Worm (Caenorhabditis elegans) whole organism, late embryonic: ENCODE results near the gene W01D2.6.

Source experiments
- C08G9.2 ChIP-seq: sonication (generic microtip); optimal IDR thresholded peaks from 2 replicates; lab custom pipeline; 2016; ENCODE audit warnings: mild to moderate bottlenecking, missing genetic modification characterization, moderate library complexity, missing compliant biosample characterization
- K02D7.2 ChIP-seq: sonication (generic microtip); optimal IDR thresholded peaks from 2 replicates; lab custom pipeline; 2017; ENCODE audit warnings: mild to moderate bottlenecking, missing genetic modification characterization, missing compliant biosample characterization
- K09A11.1 ChIP-seq: sonication (generic microtip); optimal IDR thresholded peaks from 2 replicates; lab custom pipeline; 2017; ENCODE audit warnings: antibody characterized with exemption, mild to moderate bottlenecking, missing genetic modification characterization, missing compliant biosample characterization; ENCODE audit not compliant: insufficient read depth
- Y22D7AL.16 ChIP-seq: sonication (generic microtip); optimal IDR thresholded peaks from 2 replicates; lab custom pipeline; 2016; ENCODE audit warnings: missing genetic modification characterization, missing compliant biosample characterization
- ama-1 ChIP-seq: fragments of 150-350 bp; optimal IDR thresholded peaks from 2 replicates; lab custom pipeline; 2014
- ceh-14 ChIP-seq: sonication (generic microtip); optimal IDR thresholded peaks from 2 replicates; lab custom pipeline; 2016; ENCODE audit warnings: missing genotype, missing genetic modification characterization, missing compliant biosample characterization
- ceh-2 ChIP-seq: sonication (generic microtip); optimal IDR thresholded peaks from 2 replicates; lab custom pipeline; 2016; ENCODE audit warnings: missing genotype, missing genetic modification characterization, missing compliant biosample characterization
- ceh-22 ChIP-seq: sonication (generic microtip); optimal IDR thresholded peaks from 2 replicates; lab custom pipeline; 2017; ENCODE audit warnings: missing biosample characterization, missing genetic modification characterization
- ceh-45 ChIP-seq: fragments of 200-800 bp; sonication (Bioruptor generic); IDR thresholded peaks from 2 replicates; pipeline ENCODE4 v1.3.6; 2022; ENCODE audit warnings: missing genetic modification reagents, missing genetic modification characterization, missing compliant biosample characterization
- ceh-9 ChIP-seq: sonication (generic microtip); optimal IDR thresholded peaks from 2 replicates; lab custom pipeline; 2016; ENCODE audit warnings: mild to moderate bottlenecking, missing genetic modification characterization, inconsistent platforms, missing compliant biosample characterization
- dmd-4 ChIP-seq: sonication (generic microtip); optimal IDR thresholded peaks from 2 replicates; lab custom pipeline; 2016; ENCODE audit warnings: borderline replicate concordance, missing genetic modification characterization, missing compliant biosample characterization
- elt-2 ChIP-seq: sonication (generic microtip); optimal IDR thresholded peaks from 2 replicates; lab custom pipeline; 2016; ENCODE audit warnings: missing genetic modification reagents, missing genetic modification characterization, missing compliant biosample characterization
- elt-4 ChIP-seq: sonication (generic microtip); optimal IDR thresholded peaks from 2 replicates; lab custom pipeline; 2016; ENCODE audit warnings: missing genetic modification characterization, missing compliant biosample characterization
- ets-4 ChIP-seq: sonication (generic microtip); optimal IDR thresholded peaks from 2 replicates; lab custom pipeline; 2016; ENCODE audit warnings: missing genetic modification characterization, missing compliant biosample characterization
- eyg-1 ChIP-seq: sonication (generic microtip); optimal IDR thresholded peaks from 2 replicates; lab custom pipeline; 2016; ENCODE audit warnings: missing genotype, missing genetic modification characterization, missing compliant biosample characterization
- fkh-10 ChIP-seq: fragments of 150-350 bp; optimal IDR thresholded peaks from 2 replicates; lab custom pipeline; 2014; ENCODE audit warnings: missing biosample characterization, missing genetic modification reagents, missing genetic modification characterization
- gmeb-2 ChIP-seq: sonication (generic microtip); optimal IDR thresholded peaks from 2 replicates; lab custom pipeline; 2016; ENCODE audit warnings: missing genetic modification characterization, inconsistent platforms, missing compliant biosample characterization
- hlh-30 ChIP-seq: sonication (generic microtip); optimal IDR thresholded peaks from 2 replicates; lab custom pipeline; 2017; ENCODE audit warnings: antibody characterized with exemption, missing genetic modification characterization, missing compliant biosample characterization; ENCODE audit not compliant: insufficient read depth
- hlh-6 ChIP-seq: sonication (generic microtip); optimal IDR thresholded peaks from 2 replicates; lab custom pipeline; 2016; ENCODE audit warnings: missing genotype, missing genetic modification characterization, missing compliant biosample characterization
- hlh-8 ChIP-seq: sonication (generic microtip); optimal IDR thresholded peaks from 2 replicates; lab custom pipeline; 2016; ENCODE audit warnings: missing genotype, missing genetic modification characterization, missing compliant biosample characterization
- lim-6 ChIP-seq: sonication (generic microtip); optimal IDR thresholded peaks from 2 replicates; lab custom pipeline; 2016; ENCODE audit warnings: missing genetic modification characterization, missing compliant biosample characterization
- lin-11 ChIP-seq: fragments of 200-800 bp; sonication (Bioruptor generic); optimal IDR thresholded peaks from 2 replicates; lab custom pipeline; 2018; ENCODE audit warnings: mild to moderate bottlenecking, missing genetic modification characterization, missing compliant biosample characterization
- madf-2 ChIP-seq: sonication (generic microtip); optimal IDR thresholded peaks from 2 replicates; lab custom pipeline; 2017; ENCODE audit warnings: missing genetic modification characterization, missing compliant biosample characterization
- nfya-1 ChIP-seq: sonication (generic microtip); optimal IDR thresholded peaks from 2 replicates; lab custom pipeline; 2017; ENCODE audit warnings: missing genetic modification characterization, mild to moderate bottlenecking, missing compliant biosample characterization, antibody characterized with exemption, moderate library complexity
- nhr-11 ChIP-seq: fragments of 150-350 bp; optimal IDR thresholded peaks from 2 replicates; lab custom pipeline; 2014; ENCODE audit warnings: missing biosample characterization, missing genetic modification characterization
- npax-4 ChIP-seq: sonication (generic microtip); optimal IDR thresholded peaks from 2 replicates; lab custom pipeline; 2016; ENCODE audit warnings: missing genetic modification characterization, missing compliant biosample characterization
- pag-3 ChIP-seq: sonication (generic microtip); optimal IDR thresholded peaks from 2 replicates; lab custom pipeline; 2016; ENCODE audit warnings: missing compliant biosample characterization, missing genetic modification characterization, borderline replicate concordance
- pat-9 ChIP-seq: fragments of 200-800 bp; sonication (Bioruptor generic); optimal IDR thresholded peaks from 2 replicates; lab custom pipeline; 2018; ENCODE audit warnings: mild to moderate bottlenecking, missing genetic modification characterization, moderate library complexity, missing compliant biosample characterization
- pax-1 ChIP-seq: fragments of 150-350 bp; optimal IDR thresholded peaks from 2 replicates; lab custom pipeline; 2014; ENCODE audit warnings: missing biosample characterization, missing genetic modification characterization
- pha-2 ChIP-seq: sonication (generic microtip); optimal IDR thresholded peaks from 2 replicates; lab custom pipeline; 2017; ENCODE audit warnings: mild to moderate bottlenecking, missing genetic modification characterization, missing compliant biosample characterization
- pha-4 ChIP-seq: fragments of 150-350 bp; optimal IDR thresholded peaks from 2 replicates; lab custom pipeline; 2018; ENCODE audit warnings: missing biosample characterization, missing genetic modification reagents, missing genetic modification characterization
- pqm-1 ChIP-seq: sonication (generic microtip); optimal IDR thresholded peaks from 2 replicates; lab custom pipeline; 2016; ENCODE audit warnings: missing genetic modification characterization, missing compliant biosample characterization
- pros-1 ChIP-seq: fragments of 150-350 bp; optimal IDR thresholded peaks from 2 replicates; lab custom pipeline; 2014; ENCODE audit warnings: missing biosample characterization, missing genetic modification reagents, missing genetic modification characterization
- ref-2 ChIP-seq: sonication (generic microtip); optimal IDR thresholded peaks from 2 replicates; lab custom pipeline; 2016; ENCODE audit warnings: missing genetic modification characterization, missing compliant biosample characterization
- sdc-2 ChIP-seq: sonication (generic microtip); optimal IDR thresholded peaks from 2 replicates; lab custom pipeline; 2016; ENCODE audit warnings: missing genotype, missing genetic modification characterization, missing compliant biosample characterization
- syd-9 ChIP-seq: sonication (generic microtip); optimal IDR thresholded peaks from 2 replicates; lab custom pipeline; 2016; ENCODE audit warnings: mild to moderate bottlenecking, missing genetic modification characterization, moderate library complexity, missing compliant biosample characterization
- tbx-7 ChIP-seq: sonication (generic microtip); optimal IDR thresholded peaks from 2 replicates; lab custom pipeline; 2016; ENCODE audit warnings: missing genotype, missing genetic modification characterization, missing compliant biosample characterization
- ttx-3 ChIP-seq: sonication (generic microtip); optimal IDR thresholded peaks from 2 replicates; lab custom pipeline; 2016; ENCODE audit warnings: missing genetic modification reagents, missing genetic modification characterization, missing compliant biosample characterization
- unc-42 ChIP-seq: sonication (generic microtip); optimal IDR thresholded peaks from 2 replicates; lab custom pipeline; 2016; ENCODE audit warnings: missing genotype, missing genetic modification characterization, missing compliant biosample characterization
- unc-86 ChIP-seq: sonication (generic microtip); optimal IDR thresholded peaks from 2 replicates; lab custom pipeline; 2016; ENCODE audit warnings: missing genetic modification characterization, missing compliant biosample characterization

Gene W01D2.6

ce11 chrII:14804259-14804899, 4.4 kb upstream of the W01D2.6 start, which contains the start of gene W01D2.3 (continued):
- TF ChIP-seq elt-4 (tag; lab: Kevin White, UChicago) (peak; percentile 8), pqm-1 (tag; lab: Kevin White, UChicago) (peak; percentile 31), nhr-11 (no peak), ets-4 (tag; lab: Kevin White, UChicago) (peak; percentile 31), lim-6 (tag; lab: Kevin White, UChicago) (peak; percentile 81), hlh-6 (peak; percentile 94), unc-86 (tag; lab: Kevin White, UChicago) (peak; percentile 90), Y22D7AL.16 (tag; lab: Kevin White, UChicago) (peak; percentile 77), ttx-3 (tag; lab: Kevin White, UChicago) (peak; percentile 84), fkh-10 (no peak), unc-42 (tag; lab: Kevin White, UChicago) (peak; percentile 61), ceh-2 (tag; lab: Kevin White, UChicago) (peak; percentile 87), madf-2 (tag; lab: Kevin White, UChicago) (peak; percentile 91), ref-2 (tag; lab: Kevin White, UChicago) (peak; percentile 95), tbx-7 (peak; percentile 71), lin-11 (tag; lab: Kevin White, UChicago) (peak; percentile 84), syd-9 (tag; lab: Kevin White, UChicago) (peak; percentile 78), eyg-1 (peak; percentile 97), K09A11.1 (tag; lab: Kevin White, UChicago) (peak; percentile 66), gmeb-2 (peak; percentile 79), C08G9.2 (tag; lab: Kevin White, UChicago) (peak; percentile 76), pha-2 (tag; lab: Kevin White, UChicago) (peak; percentile 92), ceh-45 (peak; percentile 56), ceh-9 (tag; lab: Kevin White, UChicago) (peak; percentile 69), pag-3 (tag; lab: Kevin White, UChicago) (peak; percentile 72), ceh-14 (tag; lab: Kevin White, UChicago) (peak; percentile 95), K02D7.2 (tag; lab: Kevin White, UChicago) (peak; percentile 86), elt-2 (peak; percentile 91), dmd-4 (peak; percentile 87), sdc-2 (tag; lab: Kevin White, UChicago) (peak; percentile 89), hlh-30 (tag; lab: Kevin White, UChicago) (peak; percentile 32), pha-4 (tag; lab: Kevin White, UChicago) (no peak), ama-1 (lab: Kevin White, UChicago) (no peak), ceh-22 (tag; lab: Kevin White, UChicago) (no peak), npax-4 (tag; lab: Kevin White, UChicago) (peak; percentile 75), pax-1 (no peak), pat-9 (tag; lab: Kevin White, UChicago) (peak; percentile 88), nfya-1 (peak; percentile 73), pros-1 (tag; lab: Kevin White, UChicago) (no peak), hlh-8 (tag; lab: Kevin White, UChicago) (peak; percentile 63)

DNA sequence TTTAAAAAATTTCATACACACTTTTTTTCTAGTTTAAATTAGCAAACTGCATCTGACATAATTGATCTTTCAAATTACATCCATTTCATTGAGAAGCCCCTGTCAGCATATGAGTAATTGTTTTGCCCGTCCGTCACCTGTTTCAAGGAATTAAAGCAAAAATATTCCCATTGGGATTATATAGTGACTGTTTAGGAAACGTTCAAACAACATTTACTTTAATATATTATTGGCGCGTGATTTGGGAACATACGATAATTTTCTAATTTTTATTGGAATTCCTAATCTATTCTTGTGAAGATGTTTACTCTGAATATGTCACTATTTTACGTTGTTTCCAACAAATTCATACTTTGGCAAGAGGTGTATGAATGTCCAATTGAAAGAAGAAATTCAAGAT, 3.1 kb upstream of the W01D2.6 start, which contains the start of gene srt-11:
Gene srt-11 (plus strand): TSS at position 301 of the 400 bp plus-strand sequence.
- TF ChIP-seq sdc-2 (tag; lab: Kevin White, UChicago): no peak
- TF ChIP-seq, all 69 proteins: peak for 0
